In genomic region chrII:11849572-11849971, ce11 we compare ENCODE assay signal across 4 worm cellular contexts.
TF ChIP-seq lines count a peak whose summit lies in the region.

No protein-coding gene starts in this region.

TF ChIP-seq in whole organism, L1 larva, 84 proteins besides CTCF, POLR2A, EP300 and RAD21:
- TF ChIP-seq efl-1 (optimal IDR thresholded peaks at IDR 0.05; lab: Kevin White, UChicago) (no peak), efl-1 (GFP tag; optimal IDR thresholded peaks at IDR 0.05 in 1 of 2; lab: Kevin White, UChicago) (peak in 1 of 2 experiments; percentile 60), nhr-71 (tag; optimal IDR thresholded peaks at IDR 0.05; lab: Kevin White, UChicago) (peak; percentile 10), lin-14 (GFP tag; optimal IDR thresholded peaks at IDR 0.05; lab: Kevin White, UChicago) (peak; percentile 25), nhr-28 (tag; optimal IDR thresholded peaks at IDR 0.05; lab: Kevin White, UChicago) (no peak), ztf-11 (tag; optimal IDR thresholded peaks at IDR 0.05; lab: Kevin White, UChicago) (no peak), nhr-85 (tag; lab: Kevin White, UChicago) (peak; percentile 70), elt-3 (tag; optimal IDR thresholded peaks at IDR 0.05; lab: Kevin White, UChicago) (peak in 3 of 6 experiments; percentile 26 to 52 (median 26)), blmp-1 (tag; optimal IDR thresholded peaks at IDR 0.05; lab: Kevin White, UChicago) (peak; percentile 16)
TF ChIP-seq in whole organism, L1 larva: peak in this region for 6.

TF ChIP-seq in whole organism, L2 larva, 48 proteins besides CTCF, POLR2A, EP300 and RAD21:
- TF ChIP-seq peb-1 (tag; optimal IDR thresholded peaks at IDR 0.05; lab: Kevin White, UChicago) (no peak), ZK546.5 (tag; optimal IDR thresholded peaks at IDR 0.05; lab: Kevin White, UChicago) (no peak), mdl-1 (tag; optimal IDR thresholded peaks at IDR 0.05; lab: Kevin White, UChicago) (no peak), ztf-11 (tag; optimal IDR thresholded peaks at IDR 0.05; lab: Kevin White, UChicago) (no peak), ztf-4 (tag; optimal IDR thresholded peaks at IDR 0.05; lab: Kevin White, UChicago) (no peak), sma-3 (GFP tag; optimal IDR thresholded peaks at IDR 0.05; lab: Kevin White, UChicago) (no peak), zag-1 (tag; optimal IDR thresholded peaks at IDR 0.05; lab: Kevin White, UChicago) (no peak), skn-1 (tag; optimal IDR thresholded peaks at IDR 0.05; lab: Kevin White, UChicago) (no peak), elt-1 (tag; optimal IDR thresholded peaks at IDR 0.05; lab: Kevin White, UChicago) (no peak), crh-2 (tag; optimal IDR thresholded peaks at IDR 0.05; lab: Kevin White, UChicago) (no peak), Y55F3AM.14 (GFP tag; optimal IDR thresholded peaks at IDR 0.05; lab: Kevin White, UChicago) (no peak), sma-9 (GFP tag; optimal IDR thresholded peaks at IDR 0.05; lab: Kevin White, UChicago) (peak; percentile 53), sma-9 (tag; optimal IDR thresholded peaks at IDR 0.05; lab: Kevin White, UChicago) (no peak), lin-39 (tag; optimal IDR thresholded peaks at IDR 0.05; lab: Kevin White, UChicago) (no peak), nhr-25 (tag; optimal IDR thresholded peaks at IDR 0.05; lab: Kevin White, UChicago) (peak; percentile 21), alr-1 (tag; optimal IDR thresholded peaks at IDR 0.05; lab: Kevin White, UChicago) (no peak), nhr-21 (tag; optimal IDR thresholded peaks at IDR 0.05; lab: Kevin White, UChicago) (peak; percentile 13), mbf-1 (tag; optimal IDR thresholded peaks at IDR 0.05; lab: Kevin White, UChicago) (no peak), gmeb-1 (tag; optimal IDR thresholded peaks at IDR 0.05; lab: Kevin White, UChicago) (no peak), nhr-10 (tag; optimal IDR thresholded peaks at IDR 0.05; lab: Kevin White, UChicago) (no peak), C34F6.9 (tag; optimal IDR thresholded peaks at IDR 0.05; lab: Kevin White, UChicago) (no peak), ceh-16 (tag; optimal IDR thresholded peaks at IDR 0.05; lab: Kevin White, UChicago) (no peak), nhr-77 (tag; optimal IDR thresholded peaks at IDR 0.05; lab: Kevin White, UChicago) (no peak), nhr-237 (tag; optimal IDR thresholded peaks at IDR 0.05; lab: Kevin White, UChicago) (no peak), nhr-129 (tag; optimal IDR thresholded peaks at IDR 0.05; lab: Kevin White, UChicago) (no peak)

TF ChIP-seq in whole organism, L3 larva, 47 proteins besides CTCF, POLR2A, EP300 and RAD21:
- TF ChIP-seq fkh-2 (tag; optimal IDR thresholded peaks at IDR 0.05; lab: Kevin White, UChicago) (no peak), ceh-82 (tag; optimal IDR thresholded peaks at IDR 0.05; lab: Kevin White, UChicago) (no peak), nhr-76 (tag; optimal IDR thresholded peaks at IDR 0.05; lab: Kevin White, UChicago) (peak; percentile 76), elt-3 (tag; optimal IDR thresholded peaks at IDR 0.05; lab: Kevin White, UChicago) (peak in 1 of 3 experiments; percentile 24), nhr-23 (tag; optimal IDR thresholded peaks at IDR 0.05; lab: Kevin White, UChicago) (peak; percentile 30)

TF ChIP-seq in whole organism, L4 larva, 104 proteins besides CTCF, POLR2A, EP300 and RAD21:
- TF ChIP-seq nhr-11 (tag; optimal IDR thresholded peaks at IDR 0.05; lab: Kevin White, UChicago) (no peak), F26F4.8 (GFP tag; conservative IDR thresholded peaks at IDR 0.05; lab: Robert Waterston, UW) (no peak), aha-1 (tag; lab: Kevin White, UChicago) (peak; percentile 79), lin-38 (GFP tag; IDR thresholded peaks at IDR 0.05; lab: Robert Waterston, UW) (no peak), nhr-28 (tag; optimal IDR thresholded peaks at IDR 0.05; lab: Kevin White, UChicago) (peak; percentile 31), daf-12 (tag; optimal IDR thresholded peaks at IDR 0.05; lab: Kevin White, UChicago) (no peak), T20F7.1 (GFP tag; optimal IDR thresholded peaks at IDR 0.05; lab: Kevin White, UChicago) (no peak)
TF ChIP-seq in whole organism, L4 larva: peak in this region for 2.

Comparison
In these comparisons a context has a peak if more than half of its experiments do, and no peak if none do; other contexts are left out.
1. Of the 29 proteins assayed by ChIP-seq in both whole organism, L4 larva and whole organism, L1 larva: peak only in whole organism, L4 larva: aha-1 and nhr-28; only in whole organism, L1 larva: none; in both: none; in neither: 27.